Fruit fly (Drosophila melanogaster): ENCODE results near the gene TfIIEalpha.

The TfIIEalpha gene

dm6 chr3L:11696294-11697116 is 14.7 kb downstream of the TfIIEalpha start, which contains the start of gene Dph1 (continued):
- TF ChIP-seq CG4820 (GFP tag; optimal IDR thresholded peaks at IDR 0.05) (peak; percentile 78), Blimp-1 (GFP tag; optimal IDR thresholded peaks at IDR 0.05) (peak; percentile 81), Doc2 (GFP tag; IDR thresholded peaks at IDR 0.05) (no peak), Hr3 (GFP tag; optimal IDR thresholded peaks at IDR 0.05) (peak; percentile 65), CG1024 (GFP tag; IDR thresholded peaks at IDR 0.05) (peak; percentile 74), CG6689 (GFP tag; IDR thresholded peaks at IDR 0.05) (peak; percentile 82; the same call in 1 of the 2 replicates), Vsx1 (GFP tag; optimal IDR thresholded peaks at IDR 0.05) (peak; percentile 73), onecut (GFP tag; IDR thresholded peaks at IDR 0.05) (peak; percentile 70), CG6683 (GFP tag; optimal IDR thresholded peaks at IDR 0.05) (peak; percentile 55), Lim3 (GFP tag; IDR thresholded peaks at IDR 0.05) (no peak), CG12104 (GFP tag; optimal IDR thresholded peaks at IDR 0.05) (peak; percentile 80), ash1 (GFP tag; optimal IDR thresholded peaks at IDR 0.05) (peak; percentile 2), hb (GFP tag; IDR thresholded peaks at IDR 0.05; ENCODE audit: partially characterized antibody) (no peak), CG3065 (GFP tag; optimal IDR thresholded peaks at IDR 0.05) (peak; percentile 30), Drgx (GFP tag; IDR thresholded peaks at IDR 0.05) (peak; percentile 95), CG13624 (GFP tag; optimal IDR thresholded peaks at IDR 0.05) (peak; percentile 85), Dp (GFP tag; optimal IDR thresholded peaks at IDR 0.05) (peak; percentile 86), CG1602 (GFP tag; optimal IDR thresholded peaks at IDR 0.05) (peak; percentile 39), ato (GFP tag; IDR thresholded peaks at IDR 0.05; ENCODE audit: partially characterized antibody) (no peak), sc (optimal IDR thresholded peaks at IDR 0.05) (no peak), sc (GFP tag; optimal IDR thresholded peaks at IDR 0.05) (peak; percentile 52), vnd (GFP tag; IDR thresholded peaks at IDR 0.05; ENCODE audit: partially characterized antibody) (no peak), CG4282 (GFP tag; optimal IDR thresholded peaks at IDR 0.05) (peak; percentile 53), Optix (GFP tag; IDR thresholded peaks at IDR 0.05) (peak; percentile 88), Stat92E (GFP tag; optimal IDR thresholded peaks at IDR 0.05) (peak in 1 of 3 experiments; percentile 92), CG17912 (GFP tag; optimal IDR thresholded peaks at IDR 0.05) (no peak), CG11247 (GFP tag; IDR thresholded peaks at IDR 0.05) (peak; percentile 69), Deaf1 (tag; optimal IDR thresholded peaks at IDR 0.05) (peak; percentile 49), NfI (GFP tag; optimal IDR thresholded peaks at IDR 0.05) (peak; percentile 82), CG10654 (GFP tag; optimal IDR thresholded peaks at IDR 0.05) (peak; percentile 77), z (GFP tag; IDR thresholded peaks at IDR 0.05) (no peak), sens-2 (GFP tag; IDR thresholded peaks at IDR 0.05) (no peak; the same call in 1 of the 2 replicates), Hmx (GFP tag; optimal IDR thresholded peaks at IDR 0.05) (no peak), CG17361 (GFP tag; IDR thresholded peaks at IDR 0.05) (peak; percentile 81), otp (GFP tag; IDR thresholded peaks at IDR 0.05) (peak; percentile 79; the same call in 2 of the 3 replicates), rib (GFP tag; IDR thresholded peaks at IDR 0.05) (peak; percentile 50; the same call in 1 of the 2 replicates), Dref (GFP tag; IDR thresholded peaks at IDR 0.05) (no peak), HLH54F (GFP tag; optimal IDR thresholded peaks at IDR 0.05) (peak; percentile 74), CG17186 (GFP tag; optimal IDR thresholded peaks at IDR 0.05) (peak; percentile 1), CG5180 (GFP tag; optimal IDR thresholded peaks at IDR 0.05) (peak; percentile 72), Xrp1 (GFP tag; IDR thresholded peaks at IDR 0.05) (peak; percentile 91), CG9437 (GFP tag; optimal IDR thresholded peaks at IDR 0.05) (peak; percentile 81), CG2129 (GFP tag; IDR thresholded peaks at IDR 0.05; ENCODE audit: partially characterized antibody) (no peak), C15 (GFP tag; IDR thresholded peaks at IDR 0.05) (peak; percentile 81; the same call in 2 of the 3 replicates), sob (GFP tag; IDR thresholded peaks at IDR 0.05) (peak; percentile 57), knrl (GFP tag; IDR thresholded peaks at IDR 0.05; ENCODE audit: partially characterized antibody) (peak; percentile 44; the same call in 1 of the 3 replicates), Bgb (GFP tag; IDR thresholded peaks at IDR 0.05; ENCODE audit: partially characterized antibody) (peak; percentile 59), jing (GFP tag; optimal IDR thresholded peaks at IDR 0.05) (peak; percentile 75), CG10274 (GFP tag; optimal IDR thresholded peaks at IDR 0.05) (peak; percentile 40)

Data from whole organism, embryonic.